In the genomic region with DNA sequence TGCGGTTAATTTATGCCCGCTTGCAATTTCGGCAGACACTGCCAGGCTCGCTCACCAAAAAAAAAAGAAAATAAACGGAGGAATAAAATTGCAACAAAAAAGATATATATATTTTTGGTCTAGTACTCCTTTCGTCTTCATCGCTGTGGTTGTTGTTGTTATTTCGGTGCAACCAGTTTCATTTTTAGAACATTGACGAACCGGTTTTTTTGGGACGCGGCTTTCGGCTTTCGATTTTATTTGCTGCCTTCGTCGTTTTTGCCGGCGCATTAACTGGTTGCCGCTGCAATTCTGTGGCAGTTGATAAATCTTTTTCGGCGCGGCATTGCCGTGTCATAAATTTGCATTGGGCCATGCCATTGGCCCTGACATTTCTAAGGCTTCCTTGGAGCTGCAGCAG, we compare ENCODE assay signal across 3 fruit fly cellular contexts.
A peak's percentile ranks its signal among the peaks of the same experiment; 100 is the strongest.
TF ChIP-seq lines count a peak whose summit lies in the region.

No protein-coding gene starts in this region.

- TF ChIP-seq CTCF in whole organism, embryonic (GFP tag; optimal IDR thresholded peaks at IDR 0.05; lab: Kevin White, UChicago) = no peak

TF ChIP-seq in whole organism, adult, 20 proteins besides CTCF, POLR2A, EP300 and RAD21:
- TF ChIP-seq kay (GFP tag; lab: Kevin White, UChicago; ENCODE audit: borderline replicate concordance) (no peak), CG11617 (GFP tag; optimal IDR thresholded peaks at IDR 0.05; lab: Kevin White, UChicago) (no peak), toe (GFP tag; optimal IDR thresholded peaks at IDR 0.05; lab: Kevin White, UChicago) (no peak), tj (GFP tag; optimal IDR thresholded peaks at IDR 0.05; lab: Kevin White, UChicago) (peak; percentile 38), CG14711 (tag; optimal IDR thresholded peaks at IDR 0.05; lab: Kevin White, UChicago) (no peak), CG12768 (GFP tag; optimal IDR thresholded peaks at IDR 0.05; lab: Kevin White, UChicago) (no peak), Mnt (GFP tag; optimal IDR thresholded peaks at IDR 0.05; lab: Kevin White, UChicago) (no peak)

TF ChIP-seq in whole organism, embryonic, 481 proteins besides CTCF, POLR2A, EP300 and RAD21:
- TF ChIP-seq Blimp-1 (GFP tag; optimal IDR thresholded peaks at IDR 0.05; lab: Kevin White, UChicago) (peak; percentile 51), Jarid2 (GFP tag; optimal IDR thresholded peaks at IDR 0.05; lab: Kevin White, UChicago) (no peak), D (optimal IDR thresholded peaks at IDR 0.05; lab: Kevin White, UChicago) (no peak), D (GFP tag; optimal IDR thresholded peaks at IDR 0.05; lab: Kevin White, UChicago) (no peak), HHEX (GFP tag; optimal IDR thresholded peaks at IDR 0.05; lab: Kevin White, UChicago) (no peak), CG4360 (GFP tag; IDR thresholded peaks at IDR 0.05; lab: Robert Waterston, UW) (0 out of 2 replicates have a peak, but pooled peaks have one; percentile 37), Stat92E (GFP tag; optimal IDR thresholded peaks at IDR 0.05; lab: Kevin White, UChicago) (no peak), CG11456 (GFP tag; IDR thresholded peaks at IDR 0.05; lab: Robert Waterston, UW) (0 out of 3 replicates have a peak, but pooled peaks have one; percentile 36)

TF ChIP-seq in whole organism, prepupa, 60 proteins besides CTCF, POLR2A, EP300 and RAD21:
- TF ChIP-seq Eip93F (GFP tag; optimal IDR thresholded peaks at IDR 0.05; lab: Kevin White, UChicago) = no peak
- peak; percentile 79 for TF ChIP-seq Blimp-1 (GFP tag; optimal IDR thresholded peaks at IDR 0.05; lab: Kevin White, UChicago)
- TF ChIP-seq Eip78C (GFP tag; lab: Kevin White, UChicago) = peak; percentile 13
